Fruit fly (Drosophila melanogaster) whole organism, embryonic: ENCODE measurements around the gene Sec15.

ENCODE experiments used
- ATbp ChIP-seq: fragments of 200-800 bp; sonication (Bioruptor generic); optimal IDR thresholded peaks from 2 replicates; lab custom pipeline; 2017; ENCODE audit warnings: missing biosample characterization, mild to moderate bottlenecking, missing genetic modification characterization, missing genetic modification reagents
- Atf-2 ChIP-seq: fragments of 200-800 bp; sonication (Bioruptor generic); optimal IDR thresholded peaks from 2 replicates; lab custom pipeline; 2016; ENCODE audit warnings: missing biosample characterization, missing genetic modification characterization
- Awh ChIP-seq: fragments of 200-800 bp; sonication (Bioruptor generic); IDR thresholded peaks from 2 replicates; pipeline ENCODE4, ENCODE4 v1.3.6; 2022; ENCODE audit warnings: missing biosample characterization, missing genetic modification characterization
- Blimp-1 ChIP-seq: fragments of 200-800 bp; sonication (Bioruptor generic); optimal IDR thresholded peaks from 3 replicates; lab custom pipeline; 2018; ENCODE audit warnings: missing biosample characterization, missing genetic modification characterization, mild to moderate bottlenecking, moderate library complexity, missing genetic modification reagents
- CG10147 ChIP-seq: fragments of 200-800 bp; sonication (Bioruptor generic); optimal IDR thresholded peaks from 2 replicates; lab custom pipeline; 2019; ENCODE audit warnings: missing biosample characterization, mild to moderate bottlenecking, missing genetic modification characterization, moderate library complexity
- CG10366 ChIP-seq: fragments of 200-800 bp; sonication (Bioruptor generic); IDR thresholded peaks from 2 replicates; pipeline ENCODE4 v1.3.6; 2022; ENCODE audit warnings: missing biosample characterization, missing genetic modification characterization
- CG10431 ChIP-seq: fragments of 200-800 bp; sonication (Bioruptor generic); optimal IDR thresholded peaks from 3 replicates; lab custom pipeline; 2018; ENCODE audit warnings: missing biosample characterization, mild to moderate bottlenecking, missing genetic modification characterization
- CG10462 ChIP-seq: fragments of 200-800 bp; sonication (Bioruptor generic); optimal IDR thresholded peaks from 2 replicates; lab custom pipeline; 2016; ENCODE audit warnings: missing biosample characterization, missing genetic modification characterization
- CG10543 ChIP-seq: fragments of 200-800 bp; sonication (Bioruptor generic); optimal IDR thresholded peaks from 3 replicates; lab custom pipeline; 2017; ENCODE audit warnings: missing biosample characterization, mild to moderate bottlenecking, missing genetic modification characterization, moderate library complexity
- CG11456 ChIP-seq: fragments of 200-800 bp; sonication (Bioruptor generic); IDR thresholded peaks from 3 replicates; pipeline ENCODE4 v1.3.6; 2022; ENCODE audit warnings: missing biosample characterization, missing genetic modification characterization
- CG12769 ChIP-seq: fragments of 200-800 bp; sonication (Bioruptor generic); optimal IDR thresholded peaks from 2 replicates; lab custom pipeline; 2019; ENCODE audit warnings: missing biosample characterization, mild to moderate bottlenecking, missing genetic modification characterization, moderate library complexity
- CG13624 ChIP-seq: fragments of 200-800 bp; sonication (Bioruptor generic); optimal IDR thresholded peaks from 2 replicates; lab custom pipeline; 2016; ENCODE audit warnings: missing biosample characterization, missing genetic modification characterization
- CG14441 ChIP-seq: fragments of 200-800 bp; sonication (Bioruptor generic); IDR thresholded peaks from 2 replicates; pipeline ENCODE4 v1.3.6; 2022; ENCODE audit warnings: missing biosample characterization, missing genetic modification characterization
- CG14965 ChIP-seq: fragments of 200-800 bp; sonication (Bioruptor generic); optimal IDR thresholded peaks from 2 replicates; lab custom pipeline; 2016; ENCODE audit warnings: missing biosample characterization, missing genetic modification characterization, borderline replicate concordance
- CG15073 ChIP-seq: fragments of 200-800 bp; sonication (Bioruptor generic); optimal IDR thresholded peaks from 2 replicates; lab custom pipeline; 2016; ENCODE audit warnings: missing biosample characterization, missing genetic modification characterization
- CG15479 ChIP-seq: fragments of 200-800 bp; sonication (Bioruptor generic); optimal IDR thresholded peaks from 3 replicates; lab custom pipeline; 2019; ENCODE audit warnings: missing biosample characterization, mild to moderate bottlenecking, missing genetic modification characterization, moderate library complexity
- CG2116 ChIP-seq: fragments of 200-800 bp; sonication (Bioruptor generic); optimal IDR thresholded peaks from 3 replicates; lab custom pipeline; 2018; ENCODE audit warnings: missing biosample characterization, mild to moderate bottlenecking, missing genetic modification characterization
- CG2678 ChIP-seq: fragments of 200-800 bp; sonication (Bioruptor generic); optimal IDR thresholded peaks from 3 replicates; lab custom pipeline; 2019; ENCODE audit warnings: missing biosample characterization, mild to moderate bottlenecking, missing genetic modification characterization, moderate library complexity
- CG32767 ChIP-seq: fragments of 200-800 bp; sonication (Bioruptor generic); IDR thresholded peaks from 2 replicates; pipeline ENCODE4 v1.3.6; 2022; ENCODE audit warnings: missing biosample characterization, missing genetic modification characterization
- CG34422 ChIP-seq: fragments of 200-800 bp; sonication (Bioruptor generic); IDR thresholded peaks from 3 replicates; pipeline ENCODE4 v1.3.6; 2022; ENCODE audit warnings: missing biosample characterization, missing genetic modification characterization
- CG4730 ChIP-seq: fragments of 200-800 bp; sonication (Bioruptor generic); IDR thresholded peaks from 2 replicates; pipeline ENCODE4 v1.3.6; 2022; ENCODE audit warnings: missing biosample characterization, missing genetic modification characterization
- CG6175 ChIP-seq: fragments of 200-800 bp; sonication (Bioruptor generic); IDR thresholded peaks from 3 replicates; pipeline ENCODE4 v1.3.6; 2022; ENCODE audit warnings: missing biosample characterization, missing genetic modification characterization
- CG7372 ChIP-seq: fragments of 200-800 bp; sonication (Bioruptor generic); IDR thresholded peaks from 2 replicates; pipeline ENCODE4 v1.3.6; 2022; ENCODE audit warnings: missing biosample characterization, missing genetic modification characterization
- CG7928 ChIP-seq: fragments of 200-800 bp; sonication (Bioruptor generic); optimal IDR thresholded peaks from 2 replicates; lab custom pipeline; 2017; ENCODE audit warnings: missing biosample characterization, mild to moderate bottlenecking, missing genetic modification characterization
- CG9817 ChIP-seq: fragments of 200-800 bp; sonication (Bioruptor generic); optimal IDR thresholded peaks from 2 replicates; lab custom pipeline; 2018; ENCODE audit warnings: missing biosample characterization, mild to moderate bottlenecking, missing genetic modification characterization, moderate library complexity
- Elba2 ChIP-seq: fragments of 200-800 bp; sonication (Bioruptor generic); optimal IDR thresholded peaks from 3 replicates; lab custom pipeline; 2016; ENCODE audit warnings: missing biosample characterization, missing genetic modification characterization
- Hey ChIP-seq: fragments of 200-800 bp; sonication (Bioruptor generic); optimal IDR thresholded peaks from 3 replicates; lab custom pipeline; 2018; ENCODE audit warnings: missing biosample characterization, mild to moderate bottlenecking, missing genetic modification characterization
- Hsf ChIP-seq: fragments of 200-800 bp; sonication (Bioruptor generic); optimal IDR thresholded peaks from 3 replicates; lab custom pipeline; 2016; ENCODE audit warnings: missing biosample characterization, missing genetic modification characterization
- Med ChIP-seq: fragments of 200-800 bp; sonication (Bioruptor generic); peaks from one replicate; lab custom pipeline; 2016; ENCODE audit warnings: missing biosample characterization, missing genetic modification characterization, mild to moderate bottlenecking, inconsistent platforms, moderate library complexity
- NfI ChIP-seq: fragments of 200-800 bp; sonication (Bioruptor generic); optimal IDR thresholded peaks from 3 replicates; lab custom pipeline; 2018; ENCODE audit warnings: missing biosample characterization, mild to moderate bottlenecking, missing genetic modification characterization, moderate library complexity
- Rfx ChIP-seq: fragments of 200-800 bp; sonication (Bioruptor generic); IDR thresholded peaks from 2 replicates; pipeline ENCODE4 v1.3.6; 2022; ENCODE audit warnings: missing biosample characterization, missing genetic modification characterization
- Sry-β ChIP-seq: fragments of 200-800 bp; sonication (Bioruptor generic); optimal IDR thresholded peaks from 2 replicates; lab custom pipeline; 2018; ENCODE audit warnings: missing biosample characterization, mild to moderate bottlenecking, missing genetic modification characterization, moderate library complexity
- chm ChIP-seq: fragments of 200-800 bp; sonication (Bioruptor generic); IDR thresholded peaks from 2 replicates; pipeline ENCODE4 v1.3.6; 2022; ENCODE audit warnings: missing biosample characterization, missing genetic modification characterization
- dimm ChIP-seq: fragments of 200-800 bp; sonication (Bioruptor generic); IDR thresholded peaks from 2 replicates; pipeline ENCODE4 v1.3.6; 2022; ENCODE audit warnings: missing biosample characterization, missing genetic modification characterization
- dmrt11E ChIP-seq: fragments of 200-800 bp; sonication (Bioruptor generic); optimal IDR thresholded peaks from 3 replicates; lab custom pipeline; 2018; ENCODE audit warnings: missing biosample characterization, mild to moderate bottlenecking, missing genetic modification characterization, moderate library complexity
- dysf ChIP-seq: fragments of 200-800 bp; sonication (Bioruptor generic); IDR thresholded peaks from 3 replicates; pipeline ENCODE4 v1.3.6; 2022; ENCODE audit warnings: missing biosample characterization, missing genetic modification characterization
- fd3F ChIP-seq: fragments of 200-800 bp; sonication (Bioruptor generic); optimal IDR thresholded peaks from 2 replicates; lab custom pipeline; 2018; ENCODE audit warnings: missing biosample characterization, mild to moderate bottlenecking, missing genetic modification characterization, moderate library complexity
- gce ChIP-seq: fragments of 200-800 bp; sonication (Bioruptor generic); IDR thresholded peaks from 3 replicates; pipeline ENCODE4 v1.3.6; 2022; ENCODE audit warnings: missing biosample characterization, missing genetic modification characterization
- hb ChIP-seq: fragments of 200-800 bp; sonication (Bioruptor generic); IDR thresholded peaks from 3 replicates; pipeline ENCODE4 v1.3.6; 2022; ENCODE audit warnings: missing biosample characterization, missing genetic modification characterization; ENCODE audit not compliant: partially characterized antibody
- klu ChIP-seq: fragments of 200-800 bp; sonication (Bioruptor generic); IDR thresholded peaks from 2 replicates; pipeline ENCODE4 v1.3.6; 2022; ENCODE audit warnings: missing biosample characterization, missing genetic modification characterization
- knrl ChIP-seq: fragments of 200-800 bp; sonication (Bioruptor generic); IDR thresholded peaks from 3 replicates; pipeline ENCODE4 v1.3.6; 2022; ENCODE audit warnings: missing biosample characterization, missing genetic modification characterization; ENCODE audit not compliant: partially characterized antibody
- lov ChIP-seq, 2 experiments: fragments of 200-800 bp in 1 of 2; fragments of >200 bp in 1 of 2; sonication (Bioruptor generic) in 1 of 2; IDR thresholded peaks in 1 of 2; optimal IDR thresholded peaks in 1 of 2; 2 replicates in 1 of 2; 3 replicates in 1 of 2; pipeline versions ENCODE4 v1.3.6 to Lab custom; 2017 to 2022; ENCODE audit warnings: missing biosample characterization in 1 of 2, missing genetic modification characterization in 1 of 2
- odd ChIP-seq: fragments of 200-800 bp; sonication (Bioruptor generic); optimal IDR thresholded peaks from 2 replicates; lab custom pipeline; 2017; ENCODE audit warnings: missing biosample characterization, mild to moderate bottlenecking, missing genetic modification characterization
- pfk ChIP-seq: fragments of 200-800 bp; sonication (Bioruptor generic); optimal IDR thresholded peaks from 2 replicates; lab custom pipeline; 2018; ENCODE audit warnings: missing biosample characterization, mild to moderate bottlenecking, missing genetic modification characterization, moderate library complexity
- scrt ChIP-seq: fragments of 200-800 bp; sonication (Bioruptor generic); optimal IDR thresholded peaks from 2 replicates; lab custom pipeline; 2018; ENCODE audit warnings: missing biosample characterization, mild to moderate bottlenecking, missing genetic modification characterization, moderate library complexity
- sens ChIP-seq: fragments of 200-800 bp; sonication (Bioruptor generic); peaks from one replicate; lab custom pipeline; 2016; ENCODE audit warnings: missing biosample characterization, missing genetic modification characterization
- seq ChIP-seq: fragments of 200-800 bp; sonication (Bioruptor generic); IDR thresholded peaks from 2 replicates; pipeline ENCODE4 v1.3.6; 2022; ENCODE audit warnings: missing biosample characterization, missing genetic modification characterization
- sr ChIP-seq: fragments of 200-800 bp; sonication (Bioruptor generic); IDR thresholded peaks from 3 replicates; pipeline ENCODE4 v1.3.6; 2022; ENCODE audit warnings: missing biosample characterization, missing genetic modification characterization
- wdn ChIP-seq: fragments of 200-800 bp; sonication (Bioruptor generic); IDR thresholded peaks from 2 replicates; pipeline ENCODE4 v1.3.6; 2022; ENCODE audit warnings: missing biosample characterization, missing genetic modification characterization
- zfh2 ChIP-seq: fragments of 200-800 bp; sonication (Bioruptor generic); optimal IDR thresholded peaks from 2 replicates; lab custom pipeline; 2016; ENCODE audit warnings: missing biosample characterization, missing genetic modification characterization

The Sec15 gene

DNA sequence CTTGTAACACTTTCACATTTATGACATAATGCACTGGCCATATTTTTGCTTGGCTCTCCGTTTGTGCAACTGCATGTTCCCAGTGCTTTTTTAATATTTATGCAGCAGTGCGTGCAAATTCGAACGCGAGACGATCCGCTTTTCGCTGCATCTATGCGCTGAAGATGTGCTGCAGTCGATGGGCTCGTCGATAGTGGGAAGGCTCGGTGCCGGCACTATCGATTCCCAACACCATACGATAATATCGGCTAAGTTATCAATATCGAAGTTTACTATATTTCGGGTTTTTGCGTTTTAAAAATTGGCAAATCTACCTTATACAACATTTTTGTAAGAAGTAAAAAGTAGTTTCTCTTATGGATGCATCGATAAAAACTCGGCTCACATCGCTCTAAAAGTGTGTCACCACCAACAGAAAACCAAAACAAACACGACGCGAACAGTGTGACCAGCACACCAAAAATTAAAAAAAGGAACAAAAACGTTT is 10.1 kb downstream of the Sec15 start, which contains the start of gene RhoGAP93B (continued):
- peak; percentile 81 for TF ChIP-seq CG4730 (GFP tag; lab: Robert Waterston, UW)
- TF ChIP-seq CG13624 (GFP tag; lab: Kevin White, UChicago) = peak; percentile 93
- peak; percentile 26 for TF ChIP-seq CG10462 (GFP tag; lab: Kevin White, UChicago)
- TF ChIP-seq Awh = peak; percentile 89
- TF ChIP-seq knrl (GFP tag; lab: Robert Waterston, UW) = peak; percentile 100
- TF ChIP-seq CG2678 (tag; lab: Kevin White, UChicago) = no peak
- peak; percentile 98 for TF ChIP-seq sens (GFP tag; lab: Kevin White, UChicago)
- TF ChIP-seq CG7928 = peak; percentile 44
- peak; percentile 74 for TF ChIP-seq NfI (GFP tag; lab: Kevin White, UChicago)
- peak; percentile 94 for TF ChIP-seq CG11456
- TF ChIP-seq CG12769 = no peak
- peak; percentile 85 for TF ChIP-seq CG6175 (GFP tag; lab: Robert Waterston, UW)
- peak; percentile 85 for TF ChIP-seq CG10543
- peak; percentile 7 for TF ChIP-seq CG14965 (GFP tag; lab: Kevin White, UChicago)
- no peak for TF ChIP-seq CG15073 (GFP tag; lab: Kevin White, UChicago)
- TF ChIP-seq zfh2 (GFP tag; lab: Kevin White, UChicago) = peak; percentile 92
- TF ChIP-seq pfk (GFP tag; lab: Kevin White, UChicago) = peak; percentile 33
- TF ChIP-seq dysf (GFP tag; lab: Robert Waterston, UW) = peak; percentile 88
- TF ChIP-seq CG15479 (GFP tag; lab: Kevin White, UChicago) = peak; percentile 59
- TF ChIP-seq CG10147 (GFP tag; lab: Kevin White, UChicago) = peak; percentile 86
- peak; percentile 80; the same call in 1 of the 2 replicates for TF ChIP-seq CG32767 (GFP tag; lab: Robert Waterston, UW)
- TF ChIP-seq Hey (tag; lab: Kevin White, UChicago) = peak; percentile 2
- TF ChIP-seq CG2116 (GFP tag; lab: Kevin White, UChicago) = peak; percentile 90
- TF ChIP-seq Blimp-1 = peak; percentile 83
- peak; percentile 84 for TF ChIP-seq klu (GFP tag; lab: Robert Waterston, UW)
- TF ChIP-seq Hsf (GFP tag; lab: Kevin White, UChicago) = peak; percentile 76
- TF ChIP-seq lov (optimal IDR thresholded peaks at IDR 0.05; lab: Kevin White, UChicago) = no peak
- TF ChIP-seq lov (GFP tag; IDR thresholded peaks at IDR 0.05; lab: Robert Waterston, UW) = peak; percentile 78; the same call in 1 of the 3 replicates
- TF ChIP-seq dmrt11E (tag; lab: Kevin White, UChicago) = peak; percentile 73
- TF ChIP-seq chm (GFP tag; lab: Robert Waterston, UW) = peak; percentile 86
- TF ChIP-seq Rfx (GFP tag; lab: Robert Waterston, UW) = peak; percentile 91
- peak; percentile 61 for TF ChIP-seq wdn
- no peak for TF ChIP-seq sr (GFP tag; lab: Robert Waterston, UW)
- TF ChIP-seq seq = peak; percentile 79
- peak; percentile 73 for TF ChIP-seq dimm (GFP tag; lab: Robert Waterston, UW)
- TF ChIP-seq CG34422 = peak; percentile 94
- peak; percentile 45 for TF ChIP-seq fd3F (GFP tag; lab: Kevin White, UChicago)
- peak; percentile 100 for TF ChIP-seq hb (GFP tag; lab: Robert Waterston, UW)
- TF ChIP-seq Sry-β (GFP tag; lab: Kevin White, UChicago) = peak; percentile 17
- TF ChIP-seq gce (GFP tag; lab: Robert Waterston, UW) = 0 out of 3 replicates have a peak, but pooled peaks have one; percentile 48
- TF ChIP-seq CG10431 = no peak
- TF ChIP-seq CG10366 (GFP tag; lab: Robert Waterston, UW) = peak; percentile 84
- TF ChIP-seq CG14441 (GFP tag; lab: Robert Waterston, UW) = peak; percentile 92
- TF ChIP-seq Atf-2 (GFP tag; lab: Kevin White, UChicago) = peak; percentile 72
- peak; percentile 99 for TF ChIP-seq Med (GFP tag; lab: Kevin White, UChicago)
- peak; percentile 9 for TF ChIP-seq odd (GFP tag; lab: Kevin White, UChicago)
- peak; percentile 55 for TF ChIP-seq Elba2 (GFP tag; lab: Kevin White, UChicago)
- peak; percentile 93 for TF ChIP-seq CG7372 (GFP tag; lab: Robert Waterston, UW)
- peak; percentile 77 for TF ChIP-seq CG9817 (tag; lab: Kevin White, UChicago)
- TF ChIP-seq ATbp (GFP tag; lab: Kevin White, UChicago) = no peak
- TF ChIP-seq scrt (GFP tag; lab: Kevin White, UChicago) = no peak
